Worm (Caenorhabditis elegans): ENCODE data around the gene Y6G8.14.
A peak's percentile ranks its signal among the peaks of the same experiment; 100 is the strongest.

ce11 chrV:17659228-17659627 lies 45.1 kb upstream of the Y6G8.14 start, which contains the start of gene fbxa-108:
- TF ChIP-seq C06A6.2 (GFP tag; conservative IDR thresholded peaks at IDR 0.05): no peak
- TF ChIP-seq pha-4 (tag; optimal IDR thresholded peaks at IDR 0.05): peak; percentile 82
- TF ChIP-seq ama-1 (optimal IDR thresholded peaks at IDR 0.05): no peak
- no peak for TF ChIP-seq ama-1 (GFP tag; optimal IDR thresholded peaks at IDR 0.05)
- no peak for TF ChIP-seq ccch-3 (GFP tag; optimal IDR thresholded peaks at IDR 0.05)
- TF ChIP-seq F37B4.10 (GFP tag; IDR thresholded peaks at IDR 0.05): no peak
- TF ChIP-seq ets-4 (GFP tag; optimal IDR thresholded peaks at IDR 0.05): peak; percentile 67
- no peak for TF ChIP-seq lin-35 (GFP tag; optimal IDR thresholded peaks at IDR 0.05)
- TF ChIP-seq aptf-2 (GFP tag; conservative IDR thresholded peaks at IDR 0.05): no peak
- no peak for TF ChIP-seq madf-6 (GFP tag; IDR thresholded peaks at IDR 0.05)
- no peak for TF ChIP-seq ZK185.1 (tag; optimal IDR thresholded peaks at IDR 0.05; ENCODE audit: poor library complexity, severe bottlenecking)
- TF ChIP-seq hsf-1 (GFP tag; IDR thresholded peaks at IDR 0.05): no peak
- TF ChIP-seq fkh-3 (tag; optimal IDR thresholded peaks at IDR 0.05): no peak
